Worm (Caenorhabditis elegans) whole organism, L4 larva: Measurements from ENCODE around the gene btb-16.

Experiments used
- R02D3.7 ChIP-seq: fragments of 150-350 bp; sonication (generic microtip); optimal IDR thresholded peaks from 3 replicates; lab custom pipeline; 2014; ENCODE audit warnings: missing biosample characterization, missing genetic modification characterization
- fkh-10 ChIP-seq: fragments of 150-350 bp; optimal IDR thresholded peaks from 2 replicates; lab custom pipeline; 2014; ENCODE audit warnings: missing biosample characterization, missing genetic modification reagents, missing genetic modification characterization
- hmg-1.1 ChIP-seq: fragments of 200-800 bp; sonication (Bioruptor generic); IDR thresholded peaks from 2 replicates; pipeline ENCODE4 v1.3.6; 2022; ENCODE audit warnings: missing genetic modification reagents, missing genetic modification characterization, missing compliant biosample characterization
- mep-1 ChIP-seq: fragments of 150-350 bp; sonication (generic microtip); optimal IDR thresholded peaks from 3 replicates; lab custom pipeline; 2014; ENCODE audit warnings: missing biosample characterization, missing genetic modification characterization
- nhr-237 ChIP-seq: sonication (generic microtip); optimal IDR thresholded peaks from 2 replicates; lab custom pipeline; 2017; ENCODE audit warnings: missing biosample characterization, missing genetic modification characterization
- nhr-42 ChIP-seq: fragments of 200-800 bp; sonication (Bioruptor generic); IDR thresholded peaks from 2 replicates; pipeline ENCODE4 v1.3.6; 2022; ENCODE audit warnings: missing genetic modification characterization, missing compliant biosample characterization
- nhr-77 ChIP-seq: fragments of 150-350 bp; optimal IDR thresholded peaks from 2 replicates; lab custom pipeline; 2014; ENCODE audit warnings: missing biosample characterization, missing genetic modification characterization
- sdz-12 ChIP-seq: fragments of 200-800 bp; sonication (Bioruptor generic); optimal IDR thresholded peaks from 2 replicates; lab custom pipeline; 2018; ENCODE audit warnings: mild to moderate bottlenecking, missing genetic modification characterization, missing compliant biosample characterization
- unc-39 ChIP-seq: sonication (generic microtip); optimal IDR thresholded peaks from 2 replicates; lab custom pipeline; 2017; ENCODE audit warnings: missing biosample characterization, missing genetic modification characterization
- zag-1 ChIP-seq: fragments of 150-350 bp; optimal IDR thresholded peaks from 2 replicates; lab custom pipeline; 2014; ENCODE audit warnings: missing biosample characterization, missing genetic modification characterization

- no peak for TF ChIP-seq zag-1 (tag; lab: Kevin White, UChicago)
- no peak for TF ChIP-seq hmg-1.1
- TF ChIP-seq nhr-77 (tag; lab: Kevin White, UChicago), result no peak
- TF ChIP-seq sdz-12, result no peak
- no peak for TF ChIP-seq mep-1 (tag; lab: Kevin White, UChicago)
- TF ChIP-seq nhr-237 (tag; lab: Kevin White, UChicago), result no peak
- TF ChIP-seq unc-39 (tag; lab: Kevin White, UChicago), result no peak
- no peak for TF ChIP-seq R02D3.7 (tag; lab: Kevin White, UChicago)
- no peak for TF ChIP-seq fkh-10 (GFP tag; lab: Kevin White, UChicago)
- no peak for TF ChIP-seq nhr-42 (GFP tag; lab: Robert Waterston, UW)
Observed at ce11 chrII:3323179-3323578, 26.5 kb downstream of the btb-16 start, which contains the start of gene Y46D2A.2.
